Worm (Caenorhabditis elegans) whole organism, L3 larva: ENCODE data around the gene ints-9.

Experiments
- R02D3.7 ChIP-seq: fragments of 150-350 bp; optimal IDR thresholded peaks from 2 replicates; lab custom pipeline; 2014; ENCODE audit warnings: missing biosample characterization, missing genetic modification characterization
- ceh-28 ChIP-seq: fragments of 150-350 bp; optimal IDR thresholded peaks from 2 replicates; lab custom pipeline; 2014; ENCODE audit warnings: missing biosample characterization, missing genetic modification reagents, missing genetic modification characterization
- ceh-82 ChIP-seq: fragments of 150-350 bp; optimal IDR thresholded peaks from 2 replicates; lab custom pipeline; 2014; ENCODE audit warnings: missing biosample characterization, missing genetic modification characterization
- daf-12 ChIP-seq: fragments of 150-350 bp; optimal IDR thresholded peaks from 2 replicates; lab custom pipeline; 2014; ENCODE audit warnings: missing biosample characterization, missing genetic modification reagents, missing genetic modification characterization
- egl-27 ChIP-seq: sonication (generic microtip); optimal IDR thresholded peaks from 4 replicates; lab custom pipeline; 2017; ENCODE audit warnings: missing biosample characterization, missing genetic modification reagents, missing genetic modification characterization
- egl-5 ChIP-seq: fragments of 150-350 bp; optimal IDR thresholded peaks from 2 replicates; lab custom pipeline; 2017; ENCODE audit warnings: missing biosample characterization, missing genetic modification reagents, missing genetic modification characterization, inconsistent platforms
- elt-1 ChIP-seq: fragments of 150-350 bp; optimal IDR thresholded peaks from 2 replicates; lab custom pipeline; 2014; ENCODE audit warnings: missing biosample characterization, missing genetic modification characterization
- elt-2 ChIP-seq: sonication (generic microtip); optimal IDR thresholded peaks from 2 replicates; lab custom pipeline; 2016; ENCODE audit warnings: missing genetic modification reagents, mild to moderate bottlenecking, missing genetic modification characterization, missing compliant biosample characterization
- elt-3 ChIP-seq, 3 experiments: fragments of 150-350 bp in 1 of 3; sonication (generic microtip) in 2 of 3; optimal IDR thresholded peaks; 2 replicates in 2 of 3; 4 replicates in 1 of 3; lab custom pipeline; 2014 to 2017; ENCODE audit warnings: missing biosample characterization in 3 of 3, missing genetic modification characterization in 3 of 3
- eor-1 ChIP-seq, 2 experiments: fragments of 150-350 bp; optimal IDR thresholded peaks; 2 replicates each; lab custom pipeline; 2014 to 2018; ENCODE audit warnings: missing biosample characterization in 2 of 2, missing genetic modification characterization in 2 of 2
- fkh-10 ChIP-seq: sonication (generic microtip); optimal IDR thresholded peaks from 2 replicates; lab custom pipeline; 2017; ENCODE audit warnings: missing biosample characterization, missing genetic modification reagents, missing genetic modification characterization
- hmg-11 ChIP-seq: sonication (generic microtip); optimal IDR thresholded peaks from 2 replicates; lab custom pipeline; 2016; ENCODE audit warnings: missing genetic modification characterization, missing compliant biosample characterization
- lin-15B ChIP-seq: fragments of 150-350 bp; optimal IDR thresholded peaks from 2 replicates; lab custom pipeline; 2014; ENCODE audit warnings: missing biosample characterization, missing genetic modification characterization
- lsy-12 ChIP-seq: sonication (generic microtip); optimal IDR thresholded peaks from 2 replicates; lab custom pipeline; 2016; ENCODE audit warnings: mild to moderate bottlenecking, missing genetic modification characterization, missing compliant biosample characterization
- mdl-1 ChIP-seq: fragments of 150-350 bp; optimal IDR thresholded peaks from 2 replicates; lab custom pipeline; 2014; ENCODE audit warnings: missing biosample characterization, missing genetic modification characterization
- mml-1 ChIP-seq: fragments of 150-350 bp; sonication (generic microtip); optimal IDR thresholded peaks from 3 replicates; lab custom pipeline; 2014; ENCODE audit warnings: missing biosample characterization, missing genetic modification characterization
- nfya-1 ChIP-seq: sonication (generic microtip); optimal IDR thresholded peaks from 2 replicates; lab custom pipeline; 2017; ENCODE audit warnings: missing genetic modification characterization, mild to moderate bottlenecking, missing compliant biosample characterization, antibody characterized with exemption, moderate library complexity; ENCODE audit not compliant: insufficient read depth
- nhr-12 ChIP-seq: fragments of 150-350 bp; optimal IDR thresholded peaks from 2 replicates; lab custom pipeline; 2014; ENCODE audit warnings: missing biosample characterization, missing genetic modification characterization
- nhr-23 ChIP-seq: fragments of 150-350 bp; optimal IDR thresholded peaks from 2 replicates; lab custom pipeline; 2014; ENCODE audit warnings: missing biosample characterization, missing genetic modification reagents, missing genetic modification characterization
- nhr-237 ChIP-seq: fragments of 150-350 bp; optimal IDR thresholded peaks from 2 replicates; lab custom pipeline; 2014; ENCODE audit warnings: missing biosample characterization, missing genetic modification characterization
- nhr-25 ChIP-seq: sonication (generic microtip); optimal IDR thresholded peaks from 2 replicates; lab custom pipeline; 2017; ENCODE audit warnings: missing biosample characterization, missing genetic modification characterization
- nhr-43 ChIP-seq: sonication (generic microtip); optimal IDR thresholded peaks from 2 replicates; lab custom pipeline; 2016; ENCODE audit warnings: mild to moderate bottlenecking, missing genetic modification characterization, missing compliant biosample characterization; ENCODE audit not compliant: poor library complexity, severe bottlenecking
- nhr-67 ChIP-seq: fragments of 150-350 bp; optimal IDR thresholded peaks from 2 replicates; lab custom pipeline; 2014; ENCODE audit warnings: missing biosample characterization, missing genetic modification characterization
- nhr-76 ChIP-seq: fragments of 150-350 bp; sonication (generic microtip); optimal IDR thresholded peaks from 5 replicates; lab custom pipeline; 2014; ENCODE audit warnings: missing biosample characterization, missing genetic modification characterization
- nhr-77 ChIP-seq: fragments of 150-350 bp; optimal IDR thresholded peaks from 2 replicates; lab custom pipeline; 2014; ENCODE audit warnings: missing biosample characterization, missing genetic modification characterization
- pha-4 ChIP-seq: fragments of 150-350 bp; optimal IDR thresholded peaks from 2 replicates; lab custom pipeline; 2014; ENCODE audit warnings: missing biosample characterization, missing genetic modification reagents, missing genetic modification characterization
- pqm-1 ChIP-seq: fragments of 150-350 bp; optimal IDR thresholded peaks from 2 replicates; lab custom pipeline; 2017; ENCODE audit warnings: missing biosample characterization, missing genetic modification characterization, inconsistent platforms
- skn-1 ChIP-seq: fragments of 150-350 bp; optimal IDR thresholded peaks from 2 replicates; lab custom pipeline; 2014; ENCODE audit warnings: missing biosample characterization, missing genetic modification characterization
- snpc-4 ChIP-seq: fragments of 150-350 bp; optimal IDR thresholded peaks from 2 replicates; lab custom pipeline; 2014; ENCODE audit warnings: missing biosample characterization, missing genetic modification characterization
- unc-39 ChIP-seq: sonication (generic microtip); optimal IDR thresholded peaks from 4 replicates; lab custom pipeline; 2017; ENCODE audit warnings: missing biosample characterization, missing genetic modification characterization
- zag-1 ChIP-seq: fragments of 150-350 bp; optimal IDR thresholded peaks from 2 replicates; lab custom pipeline; 2014; ENCODE audit warnings: missing biosample characterization, missing genetic modification characterization
- ztf-11 ChIP-seq: fragments of 150-350 bp; optimal IDR thresholded peaks from 2 replicates; lab custom pipeline; 2014; ENCODE audit warnings: missing biosample characterization, missing genetic modification characterization
- ztf-4 ChIP-seq: fragments of 150-350 bp; optimal IDR thresholded peaks from 2 replicates; lab custom pipeline; 2014; ENCODE audit warnings: missing biosample characterization, missing genetic modification characterization

Gene ints-9

DNA sequence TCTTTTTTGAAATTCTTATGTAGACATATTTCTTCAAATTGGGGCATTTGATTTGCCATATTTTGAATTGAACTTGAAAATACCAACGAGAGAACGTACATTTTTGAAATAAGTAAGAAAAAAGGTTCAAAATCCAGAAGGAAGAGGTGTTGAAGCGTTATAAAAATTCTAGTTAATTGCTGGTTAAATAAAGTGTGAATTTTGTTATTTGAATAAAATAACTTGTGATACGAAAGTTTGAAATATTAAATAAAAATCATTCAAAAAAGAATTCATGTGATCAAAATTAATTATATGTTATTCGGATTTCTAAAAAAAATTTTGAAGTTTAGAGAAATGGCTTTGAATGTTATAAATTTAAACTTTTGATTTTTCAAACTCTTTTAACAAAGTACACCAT, 24.5 kb downstream of the ints-9 start, which contains the start of gene C50E3.9:
Gene C50E3.9, minus strand, starts transcription at position 101 of the 400 bp plus-strand sequence.
- TF ChIP-seq elt-3 (tag; optimal IDR thresholded peaks at IDR 0.05; lab: Kevin White, UChicago) (no peak), ztf-11 (no peak), zag-1 (tag; lab: Kevin White, UChicago) (no peak), nhr-23 (tag; lab: Kevin White, UChicago) (no peak), unc-39 (tag; lab: Kevin White, UChicago) (no peak), nhr-77 (tag; lab: Kevin White, UChicago) (no peak), skn-1 (tag; lab: Kevin White, UChicago) (no peak), R02D3.7 (tag; lab: Kevin White, UChicago) (no peak), fkh-10 (GFP tag; lab: Kevin White, UChicago) (no peak), daf-12 (no peak), lsy-12 (tag; lab: Kevin White, UChicago) (no peak), nhr-12 (no peak), mml-1 (tag; lab: Kevin White, UChicago) (no peak), ztf-4 (no peak), snpc-4 (no peak), elt-1 (tag; lab: Kevin White, UChicago) (no peak), egl-27 (tag; lab: Kevin White, UChicago) (no peak), elt-2 (tag; lab: Kevin White, UChicago) (no peak)
- TF ChIP-seq, all 47 proteins: peak for 0

DNA sequence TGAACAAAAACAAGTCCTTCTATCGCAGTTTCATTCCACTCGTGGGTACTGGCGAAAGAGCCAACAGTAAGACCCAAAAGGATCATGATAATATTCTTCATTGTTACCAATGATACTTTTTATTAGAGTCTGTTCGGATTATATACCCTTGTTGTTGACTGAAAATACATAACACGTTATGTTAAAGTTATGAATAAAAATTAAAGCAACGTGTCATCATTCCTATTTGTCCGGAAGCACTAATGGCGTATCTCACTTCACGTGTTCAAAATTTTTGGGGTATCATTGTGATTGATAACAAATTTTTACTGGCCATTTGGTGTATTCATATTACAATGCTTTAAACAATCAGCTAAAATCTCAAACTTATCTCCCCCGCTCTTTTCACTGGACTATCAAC, 25.8 kb downstream of the ints-9 start, which contains the start of gene scl-26:
Gene scl-26, minus strand, starts transcription at position 101 of the 400 bp plus-strand sequence.
- TF ChIP-seq eor-1 (tag; optimal IDR thresholded peaks at IDR 0.05; lab: Kevin White, UChicago) (no peak), ceh-82 (tag; lab: Kevin White, UChicago) (no peak), lin-15B (tag; lab: Kevin White, UChicago) (no peak), skn-1 (tag; lab: Kevin White, UChicago) (no peak), nhr-25 (tag; lab: Kevin White, UChicago) (no peak), egl-5 (tag; lab: Kevin White, UChicago) (no peak), nhr-77 (tag; lab: Kevin White, UChicago) (no peak), nhr-76 (tag; lab: Kevin White, UChicago) (no peak)

DNA sequence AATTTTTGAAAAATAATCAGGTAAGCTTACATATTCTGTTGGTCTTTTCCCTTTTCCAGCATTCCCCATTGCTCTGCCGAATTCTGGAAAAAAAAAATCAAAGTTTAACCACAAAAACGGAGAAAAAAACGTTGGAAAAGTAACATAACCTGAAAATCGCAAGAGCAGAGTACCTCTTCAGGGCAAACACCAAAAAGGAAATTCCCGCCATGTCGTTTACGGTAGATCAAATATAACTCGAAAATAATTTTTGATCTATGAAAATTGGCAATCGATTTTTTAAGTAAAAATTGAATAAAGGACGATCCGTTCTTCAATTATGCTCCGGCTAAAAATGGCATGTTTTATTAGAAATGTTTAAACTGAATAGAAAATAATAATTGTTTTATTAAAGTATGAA, 27.8 kb downstream of the ints-9 start, which contains the start of gene C50E3.11:
Gene C50E3.11, minus strand, starts transcription at position 83 of the 400 bp plus-strand sequence.
- TF ChIP-seq nhr-43 (no peak), nhr-76 (tag; lab: Kevin White, UChicago) (no peak), nfya-1 (tag; lab: Kevin White, UChicago) (no peak), nhr-25 (tag; lab: Kevin White, UChicago) (no peak), pqm-1 (tag; lab: Kevin White, UChicago) (no peak), daf-12 (no peak), eor-1 (tag; optimal IDR thresholded peaks at IDR 0.05; lab: Kevin White, UChicago) (no peak), skn-1 (tag; lab: Kevin White, UChicago) (no peak), ztf-11 (no peak), mdl-1 (tag; lab: Kevin White, UChicago) (no peak), pha-4 (tag; lab: Kevin White, UChicago) (no peak), nhr-67 (no peak), elt-3 (tag; optimal IDR thresholded peaks at IDR 0.05; lab: Kevin White, UChicago) (no peak), nhr-237 (no peak), ceh-28 (tag; lab: Kevin White, UChicago) (no peak), hmg-11 (tag; lab: Kevin White, UChicago) (no peak)

DNA sequence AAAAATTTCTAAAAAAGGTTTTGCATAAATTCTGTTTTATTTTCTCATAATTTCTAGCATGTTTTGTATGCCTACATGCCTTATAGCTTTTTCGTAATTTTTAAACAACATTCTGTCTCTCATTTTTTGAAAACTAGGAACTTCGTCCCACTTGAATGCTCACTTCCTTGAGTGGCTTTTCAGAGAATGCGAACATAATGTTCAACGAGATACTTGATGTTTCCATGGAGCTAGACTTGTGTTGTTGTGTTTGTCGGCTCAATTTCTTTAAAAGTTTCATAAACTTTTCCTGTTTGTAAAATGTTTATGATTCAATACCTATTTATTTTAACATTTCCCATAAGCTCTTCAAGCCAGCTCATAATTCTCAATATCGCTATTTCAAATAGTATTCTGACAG, 29.3 kb downstream of the ints-9 start, which contains the start of gene clec-213:
Gene clec-213, plus strand, starts transcription at position 301 of the 400 bp plus-strand sequence.
- TF ChIP-seq nhr-12 (no peak), snpc-4 (no peak), nhr-237 (no peak), lsy-12 (tag; lab: Kevin White, UChicago) (no peak), skn-1 (tag; lab: Kevin White, UChicago) (no peak)
